Worm (Caenorhabditis elegans): ENCODE data around the gene F37A4.1.

DNA sequence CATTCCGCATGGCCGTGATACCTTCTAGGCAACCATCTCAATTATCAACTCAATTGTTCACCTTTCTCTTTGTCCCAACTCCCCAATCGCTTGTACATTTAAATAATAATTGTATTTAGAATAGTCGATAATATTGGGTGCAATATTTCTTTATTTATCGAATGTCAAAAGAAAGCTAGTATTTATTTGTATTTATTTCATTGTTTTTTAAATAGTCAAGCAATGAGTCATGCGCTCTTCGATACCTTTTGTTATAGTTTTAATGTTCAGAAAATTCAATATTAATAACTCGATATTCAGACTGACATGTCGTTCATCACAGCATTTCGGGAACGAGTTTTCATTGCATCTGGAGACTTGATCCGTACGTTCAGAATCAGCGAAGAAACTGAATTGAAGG is 2.3 kb downstream of the F37A4.1 start, which contains the start of gene wdr-4:
- TF ChIP-seq ztf-23 (GFP tag; IDR thresholded peaks at IDR 0.05) (no peak), flt-1 (GFP tag; IDR thresholded peaks at IDR 0.05) (no peak), ztf-29 (GFP tag; IDR thresholded peaks at IDR 0.05) (no peak)

All from whole organism, midembryonic.